Worm (Caenorhabditis elegans) whole organism, L3 larva: ENCODE measurements around the gene cdt-2.
A peak's percentile ranks its signal among the peaks of the same experiment; 100 is the strongest.
"Not testable (repeated sequence)": the region's sequence is repeated elsewhere in the genome, so short reads cannot be mapped to it uniquely, and the experiment has no call there.

Experiments
- R02D3.7 ChIP-seq: fragments of 150-350 bp; optimal IDR thresholded peaks from 2 replicates; lab custom pipeline; 2014; ENCODE audit warnings: missing biosample characterization, missing genetic modification characterization
- aly-2 ChIP-seq: fragments of 150-350 bp; optimal IDR thresholded peaks from 2 replicates; lab custom pipeline; 2014; ENCODE audit warnings: missing biosample characterization, missing genetic modification characterization
- ama-1 ChIP-seq: fragments of 150-350 bp; optimal IDR thresholded peaks from 2 replicates; lab custom pipeline; 2018
- ceh-28 ChIP-seq: fragments of 150-350 bp; optimal IDR thresholded peaks from 2 replicates; lab custom pipeline; 2014; ENCODE audit warnings: missing biosample characterization, missing genetic modification reagents, missing genetic modification characterization
- daf-12 ChIP-seq: fragments of 150-350 bp; optimal IDR thresholded peaks from 2 replicates; lab custom pipeline; 2014; ENCODE audit warnings: missing biosample characterization, missing genetic modification reagents, missing genetic modification characterization
- egl-27 ChIP-seq: sonication (generic microtip); optimal IDR thresholded peaks from 4 replicates; lab custom pipeline; 2017; ENCODE audit warnings: missing biosample characterization, missing genetic modification reagents, missing genetic modification characterization
- egl-5 ChIP-seq: fragments of 150-350 bp; optimal IDR thresholded peaks from 2 replicates; lab custom pipeline; 2017; ENCODE audit warnings: missing biosample characterization, missing genetic modification reagents, missing genetic modification characterization, inconsistent platforms
- elt-1 ChIP-seq: fragments of 150-350 bp; optimal IDR thresholded peaks from 2 replicates; lab custom pipeline; 2014; ENCODE audit warnings: missing biosample characterization, missing genetic modification characterization
- elt-3 ChIP-seq, 3 experiments: fragments of 150-350 bp in 1 of 3; sonication (generic microtip) in 2 of 3; optimal IDR thresholded peaks; 2 replicates in 2 of 3; 4 replicates in 1 of 3; lab custom pipeline; 2014 to 2017; ENCODE audit warnings: missing biosample characterization in 3 of 3, missing genetic modification characterization in 3 of 3
- eor-1 ChIP-seq, 2 experiments: fragments of 150-350 bp; optimal IDR thresholded peaks; 2 replicates each; lab custom pipeline; 2014 to 2018; ENCODE audit warnings: missing biosample characterization in 2 of 2, missing genetic modification characterization in 2 of 2
- fkh-2 ChIP-seq: fragments of 150-350 bp; optimal IDR thresholded peaks from 2 replicates; lab custom pipeline; 2014; ENCODE audit warnings: missing biosample characterization, missing genetic modification reagents, missing genetic modification characterization
- fos-1 ChIP-seq: fragments of 150-350 bp; optimal IDR thresholded peaks from 2 replicates; lab custom pipeline; 2014; ENCODE audit warnings: missing biosample characterization, missing genetic modification characterization
- jun-1 ChIP-seq: fragments of 150-350 bp; optimal IDR thresholded peaks from 2 replicates; lab custom pipeline; 2014; ENCODE audit warnings: missing biosample characterization, missing genetic modification reagents, missing genetic modification characterization
- lin-15B ChIP-seq: fragments of 150-350 bp; optimal IDR thresholded peaks from 2 replicates; lab custom pipeline; 2014; ENCODE audit warnings: missing biosample characterization, missing genetic modification characterization
- lin-39 ChIP-seq: fragments of 150-350 bp; optimal IDR thresholded peaks from 2 replicates; lab custom pipeline; 2018; ENCODE audit warnings: missing biosample characterization, missing genetic modification reagents, missing genetic modification characterization
- lsy-12 ChIP-seq: sonication (generic microtip); optimal IDR thresholded peaks from 2 replicates; lab custom pipeline; 2016; ENCODE audit warnings: mild to moderate bottlenecking, missing genetic modification characterization, missing compliant biosample characterization
- mdl-1 ChIP-seq: fragments of 150-350 bp; optimal IDR thresholded peaks from 2 replicates; lab custom pipeline; 2014; ENCODE audit warnings: missing biosample characterization, missing genetic modification characterization
- mml-1 ChIP-seq: fragments of 150-350 bp; sonication (generic microtip); optimal IDR thresholded peaks from 3 replicates; lab custom pipeline; 2014; ENCODE audit warnings: missing biosample characterization, missing genetic modification characterization
- nfya-1 ChIP-seq: sonication (generic microtip); optimal IDR thresholded peaks from 2 replicates; lab custom pipeline; 2017; ENCODE audit warnings: missing genetic modification characterization, mild to moderate bottlenecking, missing compliant biosample characterization, antibody characterized with exemption, moderate library complexity; ENCODE audit not compliant: insufficient read depth
- nhr-11 ChIP-seq: fragments of 150-350 bp; optimal IDR thresholded peaks from 2 replicates; lab custom pipeline; 2014; ENCODE audit warnings: missing biosample characterization, missing genetic modification characterization
- nhr-23 ChIP-seq: fragments of 150-350 bp; optimal IDR thresholded peaks from 2 replicates; lab custom pipeline; 2014; ENCODE audit warnings: missing biosample characterization, missing genetic modification reagents, missing genetic modification characterization
- nhr-25 ChIP-seq: sonication (generic microtip); optimal IDR thresholded peaks from 2 replicates; lab custom pipeline; 2017; ENCODE audit warnings: missing biosample characterization, missing genetic modification characterization
- nhr-43 ChIP-seq: sonication (generic microtip); optimal IDR thresholded peaks from 2 replicates; lab custom pipeline; 2016; ENCODE audit warnings: mild to moderate bottlenecking, missing genetic modification characterization, missing compliant biosample characterization; ENCODE audit not compliant: poor library complexity, severe bottlenecking
- nhr-67 ChIP-seq: fragments of 150-350 bp; optimal IDR thresholded peaks from 2 replicates; lab custom pipeline; 2014; ENCODE audit warnings: missing biosample characterization, missing genetic modification characterization
- nhr-77 ChIP-seq: fragments of 150-350 bp; optimal IDR thresholded peaks from 2 replicates; lab custom pipeline; 2014; ENCODE audit warnings: missing biosample characterization, missing genetic modification characterization
- pha-4 ChIP-seq: fragments of 150-350 bp; optimal IDR thresholded peaks from 2 replicates; lab custom pipeline; 2014; ENCODE audit warnings: missing biosample characterization, missing genetic modification reagents, missing genetic modification characterization
- pqm-1 ChIP-seq: fragments of 150-350 bp; optimal IDR thresholded peaks from 2 replicates; lab custom pipeline; 2017; ENCODE audit warnings: missing biosample characterization, missing genetic modification characterization, inconsistent platforms
- skn-1 ChIP-seq: fragments of 150-350 bp; optimal IDR thresholded peaks from 2 replicates; lab custom pipeline; 2014; ENCODE audit warnings: missing biosample characterization, missing genetic modification characterization
- snpc-4 ChIP-seq: fragments of 150-350 bp; optimal IDR thresholded peaks from 2 replicates; lab custom pipeline; 2014; ENCODE audit warnings: missing biosample characterization, missing genetic modification characterization
- tbx-2 ChIP-seq: sonication (generic microtip); optimal IDR thresholded peaks from 2 replicates; lab custom pipeline; 2016; ENCODE audit warnings: mild to moderate bottlenecking, missing genetic modification characterization, missing compliant biosample characterization
- unc-39 ChIP-seq: sonication (generic microtip); optimal IDR thresholded peaks from 4 replicates; lab custom pipeline; 2017; ENCODE audit warnings: missing biosample characterization, missing genetic modification characterization
- unc-62 ChIP-seq: fragments of 150-350 bp; sonication (generic microtip); optimal IDR thresholded peaks from 4 replicates; lab custom pipeline; 2014; ENCODE audit warnings: missing biosample characterization, missing genetic modification reagents, missing genetic modification characterization
- zag-1 ChIP-seq: fragments of 150-350 bp; optimal IDR thresholded peaks from 2 replicates; lab custom pipeline; 2014; ENCODE audit warnings: missing biosample characterization, missing genetic modification characterization
- ztf-11 ChIP-seq: fragments of 150-350 bp; optimal IDR thresholded peaks from 2 replicates; lab custom pipeline; 2014; ENCODE audit warnings: missing biosample characterization, missing genetic modification characterization
- ztf-4 ChIP-seq: fragments of 150-350 bp; optimal IDR thresholded peaks from 2 replicates; lab custom pipeline; 2014; ENCODE audit warnings: missing biosample characterization, missing genetic modification characterization

Gene cdt-2

ce11 chrV:14990843-14991242 is at the start of gene cdt-2, which contains the start of gene T01C3.2:
TSS of gene cdt-2 (minus strand) at chrV:14991126.
TSS of gene T01C3.2 (plus strand) at chrV:14991168.
- TF ChIP-seq lsy-12 (tag; lab: Kevin White, UChicago) = no peak
- TF ChIP-seq ama-1 = no peak
- no peak for TF ChIP-seq nfya-1 (tag; lab: Kevin White, UChicago)
- no peak for TF ChIP-seq lin-39 (tag; lab: Kevin White, UChicago)
- no peak for TF ChIP-seq pqm-1 (tag; lab: Kevin White, UChicago)
- TF ChIP-seq nhr-23 = peak; percentile 10
- peak; percentile 91 for TF ChIP-seq R02D3.7 (tag; lab: Kevin White, UChicago)
- TF ChIP-seq skn-1 (tag; lab: Kevin White, UChicago) = no peak
- no peak for TF ChIP-seq elt-1 (tag; lab: Kevin White, UChicago)
- no peak for TF ChIP-seq aly-2 (tag; lab: Kevin White, UChicago)
- TF ChIP-seq eor-1 (tag; optimal IDR thresholded peaks at IDR 0.05; lab: Kevin White, UChicago) = no peak
- no peak for TF ChIP-seq unc-39 (tag; lab: Kevin White, UChicago)
- TF ChIP-seq fkh-2 (tag; lab: Kevin White, UChicago) = no peak
- peak; percentile 62 for TF ChIP-seq lin-15B (tag; lab: Kevin White, UChicago)
- TF ChIP-seq zag-1 (tag; lab: Kevin White, UChicago) = no peak
- no peak for TF ChIP-seq nhr-25 (tag; lab: Kevin White, UChicago)
- no peak for TF ChIP-seq egl-5 (tag; lab: Kevin White, UChicago)
- no peak for TF ChIP-seq daf-12 (tag; lab: Kevin White, UChicago)
- TF ChIP-seq fos-1 = no peak
- TF ChIP-seq snpc-4 (tag; lab: Kevin White, UChicago) = no peak
- TF ChIP-seq ztf-11 = no peak
- no peak for TF ChIP-seq ztf-4 (tag; lab: Kevin White, UChicago)
- no peak for TF ChIP-seq mml-1 (tag; lab: Kevin White, UChicago)
- no peak for TF ChIP-seq elt-3 (tag; optimal IDR thresholded peaks at IDR 0.05; lab: Kevin White, UChicago)
- TF ChIP-seq nhr-67 (tag; lab: Kevin White, UChicago) = no peak
- TF ChIP-seq nhr-77 (tag; lab: Kevin White, UChicago) = no peak
- no peak for TF ChIP-seq egl-27
- TF ChIP-seq jun-1 (tag; lab: Kevin White, UChicago) = no peak
- TF ChIP-seq tbx-2 (tag; lab: Kevin White, UChicago) = no peak
- no peak for TF ChIP-seq unc-62
- TF ChIP-seq pha-4 (tag; lab: Kevin White, UChicago) = peak; percentile 71

ce11 chrV:15036769-15037168 is 45.8 kb upstream of the cdt-2 start, which contains the start of gene melo-3:
TSS of gene melo-3 (minus strand) at chrV:15036869.
- TF ChIP-seq unc-39, ceh-28, lsy-12 (tag; lab: Kevin White, UChicago): not testable (repeated sequence)

ce11 chrV:15031373-15031772 is 40.4 kb upstream of the cdt-2 start, which contains the start of gene cng-1:
TSS of gene cng-1 (minus strand) at chrV:15031473.
- TF ChIP-seq aly-2 (tag; lab: Kevin White, UChicago); unc-62; nhr-11 (tag; lab: Kevin White, UChicago): not testable (repeated sequence)

DNA sequence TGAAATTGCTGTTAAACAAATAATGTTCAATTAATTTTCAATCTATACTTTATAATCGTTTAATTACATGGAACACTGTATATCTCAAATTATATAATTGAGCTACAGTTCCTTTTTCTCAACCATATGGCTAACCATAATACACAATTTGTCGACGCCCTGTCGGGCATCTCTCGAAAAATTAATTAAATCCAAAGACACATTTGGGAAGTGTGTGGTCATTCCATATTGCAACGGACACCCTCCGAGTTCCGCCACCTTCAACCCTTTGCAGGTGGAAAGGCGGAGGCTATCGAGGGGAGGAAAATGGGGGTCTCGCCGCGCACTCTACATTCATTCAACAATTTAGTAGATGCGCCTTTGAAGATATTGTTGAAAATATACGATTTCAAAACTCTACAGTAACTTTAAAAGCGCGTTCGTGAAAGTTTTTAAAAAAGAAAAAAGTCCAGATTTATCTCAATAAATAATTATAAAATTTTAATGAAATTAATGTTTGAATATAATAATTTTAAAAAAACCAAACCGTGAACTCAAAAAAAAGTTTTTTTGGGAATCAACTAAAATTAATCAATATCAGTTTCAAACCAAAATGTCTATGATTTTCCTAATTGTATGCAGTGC is 38.1 kb upstream of the cdt-2 start, which contains the start of gene F14H8.8:
TSS of gene F14H8.8 (plus strand) at position 574 of the 624 bp plus-strand sequence.
- TF ChIP-seq ztf-4 (tag; lab: Kevin White, UChicago) (no peak), nhr-23 (peak; percentile 23), nhr-11 (tag; lab: Kevin White, UChicago) (no peak), R02D3.7 (tag; lab: Kevin White, UChicago) (no peak), nhr-25 (tag; lab: Kevin White, UChicago) (peak; percentile 62), nfya-1 (tag; lab: Kevin White, UChicago) (peak; percentile 32), mdl-1 (no peak), jun-1 (tag; lab: Kevin White, UChicago) (no peak), egl-27 (no peak), lin-15B (tag; lab: Kevin White, UChicago) (peak; percentile 6), lin-39 (tag; lab: Kevin White, UChicago) (no peak), elt-1 (tag; lab: Kevin White, UChicago) (no peak), ztf-11 (no peak), mml-1 (tag; lab: Kevin White, UChicago) (no peak), unc-62 (no peak), snpc-4 (tag; lab: Kevin White, UChicago) (peak; percentile 93), nhr-43 (tag; lab: Kevin White, UChicago) (peak; percentile 3), ceh-28 (tag; lab: Kevin White, UChicago) (no peak)
